Fruit fly (Drosophila melanogaster) whole organism, embryonic: ENCODE data around the gene CG17959.

ENCODE experiments used
- Ada2b ChIP-seq: fragments of 200-800 bp; sonication (Bioruptor generic); IDR thresholded peaks from 2 replicates; pipeline ENCODE4 v1.3.6; 2022; ENCODE audit warnings: missing biosample characterization, missing genetic modification characterization
- B-H1 ChIP-seq: fragments of 200-800 bp; sonication (Bioruptor generic); IDR thresholded peaks from 3 replicates; pipeline ENCODE4 v1.3.6; 2022; ENCODE audit warnings: missing biosample characterization, missing genetic modification characterization
- BtbVII ChIP-seq: fragments of 200-800 bp; sonication (Bioruptor generic); optimal IDR thresholded peaks from 3 replicates; lab custom pipeline; 2017; ENCODE audit warnings: missing biosample characterization, mild to moderate bottlenecking, missing genetic modification characterization
- CG10147 ChIP-seq: fragments of 200-800 bp; sonication (Bioruptor generic); optimal IDR thresholded peaks from 2 replicates; lab custom pipeline; 2019; ENCODE audit warnings: missing biosample characterization, mild to moderate bottlenecking, missing genetic modification characterization, moderate library complexity
- CG10366 ChIP-seq: fragments of 200-800 bp; sonication (Bioruptor generic); IDR thresholded peaks from 2 replicates; pipeline ENCODE4 v1.3.6; 2022; ENCODE audit warnings: missing biosample characterization, missing genetic modification characterization
- CG10462 ChIP-seq: fragments of 200-800 bp; sonication (Bioruptor generic); optimal IDR thresholded peaks from 2 replicates; lab custom pipeline; 2016; ENCODE audit warnings: missing biosample characterization, missing genetic modification characterization
- CG11696 ChIP-seq: fragments of 200-800 bp; sonication (Bioruptor generic); IDR thresholded peaks from 2 replicates; pipeline ENCODE4 v1.3.6; 2022; ENCODE audit warnings: missing biosample characterization, missing genetic modification characterization
- CG12659 ChIP-seq: fragments of 200-800 bp; sonication (Bioruptor generic); optimal IDR thresholded peaks from 3 replicates; lab custom pipeline; 2017; ENCODE audit warnings: mild to moderate bottlenecking, missing biosample characterization, missing genetic modification reagents, missing genetic modification characterization
- CG13424 ChIP-seq: fragments of 200-800 bp; sonication (Bioruptor generic); optimal IDR thresholded peaks from 2 replicates; lab custom pipeline; 2019; ENCODE audit warnings: missing biosample characterization, mild to moderate bottlenecking, missing genetic modification characterization, moderate library complexity
- CG14050 ChIP-seq: fragments of 200-800 bp; sonication (Bioruptor generic); IDR thresholded peaks from 3 replicates; pipeline ENCODE4 v1.3.6; 2022; ENCODE audit warnings: missing biosample characterization, missing genetic modification characterization
- CG14965 ChIP-seq: fragments of 200-800 bp; sonication (Bioruptor generic); optimal IDR thresholded peaks from 2 replicates; lab custom pipeline; 2016; ENCODE audit warnings: missing biosample characterization, missing genetic modification characterization, borderline replicate concordance
- CG17328 ChIP-seq: fragments of 200-800 bp; sonication (Bioruptor generic); IDR thresholded peaks from 2 replicates; pipeline ENCODE4 v1.3.6; 2022; ENCODE audit warnings: missing biosample characterization, missing genetic modification characterization
- CG17568 ChIP-seq: fragments of 200-800 bp; sonication (Bioruptor generic); optimal IDR thresholded peaks from 2 replicates; lab custom pipeline; 2018; ENCODE audit warnings: missing biosample characterization, mild to moderate bottlenecking, missing genetic modification characterization, moderate library complexity
- CG1792 ChIP-seq: fragments of 200-800 bp; sonication (Bioruptor generic); optimal IDR thresholded peaks from 2 replicates; lab custom pipeline; 2016; ENCODE audit warnings: missing biosample characterization, missing genetic modification characterization
- CG18476 ChIP-seq: fragments of 200-800 bp; sonication (Bioruptor generic); optimal IDR thresholded peaks from 2 replicates; lab custom pipeline; 2016; ENCODE audit warnings: missing biosample characterization, mild to moderate bottlenecking, missing genetic modification characterization
- CG18599 ChIP-seq: fragments of 200-800 bp; sonication (Bioruptor generic); optimal IDR thresholded peaks from 3 replicates; lab custom pipeline; 2017; ENCODE audit warnings: missing biosample characterization, missing genetic modification characterization, mild to moderate bottlenecking, moderate library complexity, missing genetic modification reagents
- CG5180 ChIP-seq: fragments of 200-800 bp; sonication (Bioruptor generic); optimal IDR thresholded peaks from 3 replicates; lab custom pipeline; 2017; ENCODE audit warnings: missing biosample characterization, missing genetic modification characterization, mild to moderate bottlenecking, moderate library complexity, missing genetic modification reagents
- CG8089 ChIP-seq: fragments of 200-800 bp; sonication (Bioruptor generic); optimal IDR thresholded peaks from 3 replicates; lab custom pipeline; 2016; ENCODE audit warnings: missing biosample characterization, missing genetic modification characterization
- D19A ChIP-seq: fragments of 200-800 bp; optimal IDR thresholded peaks from 3 replicates; lab custom pipeline; 2019; ENCODE audit warnings: missing biosample characterization, mild to moderate bottlenecking, missing genetic modification characterization, moderate library complexity
- H2.0 ChIP-seq: fragments of 200-800 bp; sonication (Bioruptor generic); IDR thresholded peaks from 2 replicates; pipeline ENCODE4 v1.3.6; 2022; ENCODE audit warnings: missing biosample characterization, missing genetic modification characterization
- HHEX ChIP-seq: fragments of 200-800 bp; sonication (Bioruptor generic); optimal IDR thresholded peaks from 3 replicates; lab custom pipeline; 2017; ENCODE audit warnings: missing biosample characterization, mild to moderate bottlenecking, missing genetic modification characterization, missing genetic modification reagents
- MTF-1 ChIP-seq: fragments of 200-800 bp; sonication (Bioruptor generic); optimal IDR thresholded peaks from 2 replicates; lab custom pipeline; 2018; ENCODE audit warnings: missing biosample characterization, mild to moderate bottlenecking, missing genetic modification characterization, borderline replicate concordance
- Ravus ChIP-seq: fragments of 200-800 bp; sonication (Bioruptor generic); IDR thresholded peaks from 2 replicates; pipeline ENCODE4 v1.3.6; 2022; ENCODE audit warnings: missing biosample characterization, missing genetic modification characterization
- Sox100B ChIP-seq: fragments of 200-800 bp; sonication (Bioruptor generic); optimal IDR thresholded peaks from 3 replicates; lab custom pipeline; 2018; ENCODE audit warnings: missing biosample characterization, mild to moderate bottlenecking, missing genetic modification characterization
- Sox102F ChIP-seq: fragments of 200-800 bp; sonication (Bioruptor generic); optimal IDR thresholded peaks from 2 replicates; lab custom pipeline; 2018; ENCODE audit warnings: missing biosample characterization, mild to moderate bottlenecking, missing genetic modification characterization, moderate library complexity
- Spps ChIP-seq: fragments of 200-800 bp; sonication (Bioruptor generic); optimal IDR thresholded peaks from 2 replicates; lab custom pipeline; 2018; ENCODE audit warnings: missing biosample characterization, mild to moderate bottlenecking, missing genetic modification characterization
- Tbp ChIP-seq: fragments of >200 bp; optimal IDR thresholded peaks from 2 replicates; lab custom pipeline; 2018; ENCODE audit warnings: missing biosample characterization, missing genetic modification characterization
- aop ChIP-seq: fragments of 200-800 bp; sonication (Bioruptor generic); IDR thresholded peaks from 2 replicates; pipeline ENCODE4 v1.3.6; 2022; ENCODE audit warnings: missing biosample characterization, missing genetic modification characterization
- bab2 ChIP-seq: fragments of 200-800 bp; sonication (Bioruptor generic); optimal IDR thresholded peaks from 2 replicates; lab custom pipeline; 2016; ENCODE audit warnings: missing biosample characterization, missing genetic modification characterization
- btn ChIP-seq: fragments of 200-800 bp; sonication (Bioruptor generic); optimal IDR thresholded peaks from 2 replicates; lab custom pipeline; 2016; ENCODE audit warnings: missing biosample characterization, missing genetic modification characterization
- croc ChIP-seq: fragments of 200-800 bp; sonication (Bioruptor generic); conservative IDR thresholded peaks from 3 replicates; pipeline ENCODE4 v1.3.6; 2022; ENCODE audit warnings: missing biosample characterization, missing genetic modification characterization
- da ChIP-seq: fragments of 200-800 bp; sonication (Bioruptor generic); optimal IDR thresholded peaks from 2 replicates; lab custom pipeline; 2016; ENCODE audit warnings: missing biosample characterization, missing genetic modification characterization
- dm ChIP-seq: fragments of 200-800 bp; sonication (Bioruptor generic); optimal IDR thresholded peaks from 3 replicates; lab custom pipeline; 2016; ENCODE audit warnings: missing biosample characterization, missing genetic modification characterization
- dpn ChIP-seq, 2 experiments: fragments of 200-800 bp; sonication (Bioruptor generic); optimal IDR thresholded peaks; 3 replicates each; lab custom pipeline; 2016; ENCODE audit warnings: missing biosample characterization in 2 of 2, missing genetic modification characterization in 2 of 2
- fd102C ChIP-seq: fragments of 200-800 bp; sonication (Bioruptor generic); optimal IDR thresholded peaks from 2 replicates; lab custom pipeline; 2018; ENCODE audit warnings: missing biosample characterization, mild to moderate bottlenecking, missing genetic modification characterization, moderate library complexity
- fd3F ChIP-seq: fragments of 200-800 bp; sonication (Bioruptor generic); optimal IDR thresholded peaks from 2 replicates; lab custom pipeline; 2018; ENCODE audit warnings: missing biosample characterization, mild to moderate bottlenecking, missing genetic modification characterization, moderate library complexity
- gce ChIP-seq: fragments of 200-800 bp; sonication (Bioruptor generic); IDR thresholded peaks from 3 replicates; pipeline ENCODE4 v1.3.6; 2022; ENCODE audit warnings: missing biosample characterization, missing genetic modification characterization
- hb ChIP-seq: fragments of 200-800 bp; sonication (Bioruptor generic); IDR thresholded peaks from 3 replicates; pipeline ENCODE4 v1.3.6; 2022; ENCODE audit warnings: missing biosample characterization, missing genetic modification characterization; ENCODE audit not compliant: partially characterized antibody
- kah ChIP-seq: fragments of 200-800 bp; sonication (Bioruptor generic); optimal IDR thresholded peaks from 2 replicates; lab custom pipeline; 2018; ENCODE audit warnings: missing biosample characterization, mild to moderate bottlenecking, missing genetic modification characterization
- lab ChIP-seq: fragments of 200-800 bp; sonication (Bioruptor generic); optimal IDR thresholded peaks from 3 replicates; lab custom pipeline; 2017; ENCODE audit warnings: missing biosample characterization, missing genetic modification characterization, mild to moderate bottlenecking, moderate library complexity, missing genetic modification reagents
- prd ChIP-seq, 3 experiments: fragments of >200 bp in 2 of 3; fragments of 200-800 bp in 1 of 3; sonication (Bioruptor generic) in 1 of 3; optimal IDR thresholded peaks in 2 of 3; IDR thresholded peaks in 1 of 3; 2 replicates in 2 of 3; 3 replicates in 1 of 3; pipeline versions ENCODE4 v1.3.6 to Lab custom; 2017 to 2022; ENCODE audit warnings: missing biosample characterization in 1 of 3, missing genetic modification characterization in 1 of 3
- pzg ChIP-seq: fragments of 200-800 bp; sonication (Bioruptor generic); optimal IDR thresholded peaks from 3 replicates; lab custom pipeline; 2018; ENCODE audit warnings: missing biosample characterization, mild to moderate bottlenecking, missing genetic modification characterization, moderate library complexity
- repo ChIP-seq: fragments of 200-800 bp; sonication (Bioruptor generic); optimal IDR thresholded peaks from 2 replicates; lab custom pipeline; 2016; ENCODE audit warnings: missing biosample characterization, missing genetic modification characterization
- rib ChIP-seq: fragments of 200-800 bp; sonication (Bioruptor generic); IDR thresholded peaks from 2 replicates; pipeline ENCODE4 v1.3.6; 2022; ENCODE audit warnings: missing biosample characterization, missing genetic modification characterization
- sd ChIP-seq: fragments of 200-800 bp; sonication (Bioruptor generic); optimal IDR thresholded peaks from 3 replicates; lab custom pipeline; 2018; ENCODE audit warnings: missing biosample characterization, mild to moderate bottlenecking, missing genetic modification characterization, moderate library complexity
- shn ChIP-seq: fragments of 200-800 bp; sonication (Bioruptor generic); optimal IDR thresholded peaks from 3 replicates; lab custom pipeline; 2016; ENCODE audit warnings: missing biosample characterization, missing genetic modification characterization
- sim ChIP-seq: fragments of 200-800 bp; sonication (Bioruptor generic); IDR thresholded peaks from 2 replicates; pipeline ENCODE4 v1.3.6; 2022; ENCODE audit warnings: missing biosample characterization, missing genetic modification characterization
- slp2 ChIP-seq: fragments of 200-800 bp; sonication (Bioruptor generic); optimal IDR thresholded peaks from 2 replicates; lab custom pipeline; 2016; ENCODE audit warnings: missing biosample characterization, missing genetic modification characterization
- stc ChIP-seq: fragments of 200-800 bp; sonication (Bioruptor generic); IDR thresholded peaks from 2 replicates; pipeline ENCODE4 v1.3.6; 2022; ENCODE audit warnings: missing biosample characterization, missing genetic modification characterization
- toy ChIP-seq: fragments of 200-800 bp; sonication (Bioruptor generic); IDR thresholded peaks from 2 replicates; pipeline ENCODE4 v1.3.6; 2022; ENCODE audit warnings: missing biosample characterization, missing genetic modification characterization

Gene CG17959

dm6 chrX:2993098-2993773, 46.3 kb downstream of the CG17959 start (continued):
- TF ChIP-seq stc (GFP tag; lab: Robert Waterston, UW) (no peak; the same call in 1 of the 2 replicates), CG5180 (no peak), dpn (GFP tag; optimal IDR thresholded peaks at IDR 0.05; lab: Kevin White, UChicago) (no peak), Sox100B (GFP tag; lab: Kevin White, UChicago) (peak; percentile 35), rib (GFP tag; lab: Robert Waterston, UW) (no peak), MTF-1 (GFP tag; lab: Kevin White, UChicago) (no peak), CG18599 (GFP tag; lab: Kevin White, UChicago) (no peak), sim (no peak), pzg (no peak), Ada2b (GFP tag; lab: Robert Waterston, UW) (no peak), btn (GFP tag; lab: Kevin White, UChicago) (no peak), kah (GFP tag; lab: Kevin White, UChicago) (no peak), CG1792 (GFP tag; lab: Kevin White, UChicago) (no peak), B-H1 (GFP tag; lab: Robert Waterston, UW) (no peak), CG18476 (no peak), CG12659 (GFP tag; lab: Kevin White, UChicago) (peak; percentile 12), fd3F (GFP tag; lab: Kevin White, UChicago) (no peak), dm (GFP tag; lab: Kevin White, UChicago) (no peak), hb (GFP tag; lab: Robert Waterston, UW) (no peak), lab (no peak), CG10147 (no peak), gce (GFP tag; lab: Robert Waterston, UW) (no peak), CG10366 (GFP tag; lab: Robert Waterston, UW) (no peak; the same call in 1 of the 2 replicates), shn (GFP tag; lab: Kevin White, UChicago) (no peak), aop (GFP tag; lab: Robert Waterston, UW) (no peak), D19A (tag; lab: Kevin White, UChicago) (no peak), croc (GFP tag; lab: Robert Waterston, UW) (no peak), CG8089 (GFP tag; lab: Kevin White, UChicago) (no peak), da (GFP tag; lab: Kevin White, UChicago) (no peak), repo (GFP tag; lab: Kevin White, UChicago) (no peak), Spps (no peak), Tbp (GFP tag; lab: Kevin White, UChicago) (no peak), Sox102F (peak; percentile 62), CG17568 (no peak), CG10462 (GFP tag; lab: Kevin White, UChicago) (no peak), H2.0 (GFP tag; lab: Robert Waterston, UW) (0 out of 2 replicates have a peak, but pooled peaks have one; percentile 20), BtbVII (GFP tag; lab: Kevin White, UChicago) (no peak), toy (GFP tag; lab: Robert Waterston, UW) (no peak), fd102C (no peak), CG14965 (GFP tag; lab: Kevin White, UChicago) (no peak), CG14050 (no peak; the same call in 2 of the 3 replicates), CG13424 (peak; percentile 42), prd (optimal IDR thresholded peaks at IDR 0.05; lab: Kevin White, UChicago) (no peak), prd (GFP tag; IDR thresholded peaks at IDR 0.05; lab: Robert Waterston, UW) (no peak), sd (tag; lab: Kevin White, UChicago) (peak; percentile 69), slp2 (GFP tag; lab: Kevin White, UChicago) (no peak), CG17328 (GFP tag; lab: Robert Waterston, UW) (no peak), CG11696 (GFP tag; lab: Robert Waterston, UW) (no peak), HHEX (no peak), bab2 (GFP tag; lab: Kevin White, UChicago) (no peak), Ravus (GFP tag; lab: Robert Waterston, UW) (no peak)
